Worm (Caenorhabditis elegans) whole organism, L2 larva: ENCODE data around the gene fbxb-41.
A peak's percentile ranks its signal among the peaks of the same experiment; 100 is the strongest.

Experiments
- F13H6.1 ChIP-seq: sonication (generic microtip); optimal IDR thresholded peaks from 2 replicates; lab custom pipeline; 2016; ENCODE audit warnings: missing genetic modification characterization, missing compliant biosample characterization
- R02D3.7 ChIP-seq: fragments of 150-350 bp; optimal IDR thresholded peaks from 2 replicates; lab custom pipeline; 2014; ENCODE audit warnings: missing biosample characterization, missing genetic modification characterization
- Y55F3AM.14 ChIP-seq: fragments of 200-800 bp; sonication (Bioruptor generic); optimal IDR thresholded peaks from 2 replicates; lab custom pipeline; 2018; ENCODE audit warnings: mild to moderate bottlenecking, missing genetic modification characterization, missing compliant biosample characterization
- ZK546.5 ChIP-seq: sonication (generic microtip); optimal IDR thresholded peaks from 2 replicates; lab custom pipeline; 2017; ENCODE audit warnings: missing biosample characterization, missing genetic modification characterization
- aly-2 ChIP-seq: fragments of 150-350 bp; optimal IDR thresholded peaks from 2 replicates; lab custom pipeline; 2014; ENCODE audit warnings: missing biosample characterization, missing genetic modification characterization
- blmp-1 ChIP-seq: sonication (generic microtip); optimal IDR thresholded peaks from 2 replicates; lab custom pipeline; 2017; ENCODE audit warnings: missing genetic modification characterization, mild to moderate bottlenecking, missing compliant biosample characterization, antibody characterized with exemption, moderate library complexity; ENCODE audit not compliant: insufficient read depth
- ceh-82 ChIP-seq: fragments of 150-350 bp; optimal IDR thresholded peaks from 2 replicates; lab custom pipeline; 2014; ENCODE audit warnings: missing biosample characterization, missing genetic modification characterization
- crh-2 ChIP-seq: sonication (generic microtip); optimal IDR thresholded peaks from 2 replicates; lab custom pipeline; 2017; ENCODE audit warnings: missing biosample characterization, missing genetic modification characterization
- egl-27 ChIP-seq: sonication (generic microtip); optimal IDR thresholded peaks from 3 replicates; lab custom pipeline; 2017; ENCODE audit warnings: missing biosample characterization, missing genetic modification reagents, missing genetic modification characterization
- elt-1 ChIP-seq: fragments of 150-350 bp; optimal IDR thresholded peaks from 2 replicates; lab custom pipeline; 2014; ENCODE audit warnings: missing biosample characterization, missing genetic modification characterization
- fos-1 ChIP-seq: fragments of 150-350 bp; optimal IDR thresholded peaks from 2 replicates; lab custom pipeline; 2014; ENCODE audit warnings: missing biosample characterization, missing genetic modification characterization
- lin-13 ChIP-seq: fragments of 150-350 bp; optimal IDR thresholded peaks from 2 replicates; lab custom pipeline; 2014; ENCODE audit warnings: missing biosample characterization, missing genetic modification reagents, missing genetic modification characterization
- lin-39 ChIP-seq: fragments of 150-350 bp; optimal IDR thresholded peaks from 2 replicates; lab custom pipeline; 2014; ENCODE audit warnings: missing biosample characterization, missing genetic modification reagents, missing genetic modification characterization
- lsy-2 ChIP-seq, 2 experiments: fragments of 150-350 bp in 1 of 2; sonication (generic microtip) in 1 of 2; optimal IDR thresholded peaks; 2 replicates each; lab custom pipeline; 2014 to 2017; ENCODE audit warnings: missing biosample characterization in 2 of 2, missing genetic modification characterization in 2 of 2
- mbf-1 ChIP-seq: sonication (generic microtip); optimal IDR thresholded peaks from 2 replicates; lab custom pipeline; 2017; ENCODE audit warnings: missing biosample characterization, missing genetic modification characterization
- mdl-1 ChIP-seq, 2 experiments: fragments of 150-350 bp in 1 of 2; sonication (generic microtip) in 1 of 2; optimal IDR thresholded peaks; 2 replicates each; lab custom pipeline; 2017; ENCODE audit warnings: missing biosample characterization in 2 of 2, missing genetic modification characterization in 2 of 2
- nhr-11 ChIP-seq: fragments of 150-350 bp; optimal IDR thresholded peaks from 2 replicates; lab custom pipeline; 2014; ENCODE audit warnings: missing biosample characterization, missing genetic modification characterization
- nhr-129 ChIP-seq: fragments of 150-350 bp; optimal IDR thresholded peaks from 2 replicates; lab custom pipeline; 2014; ENCODE audit warnings: missing biosample characterization, missing genetic modification characterization
- nhr-21 ChIP-seq: fragments of 150-350 bp; optimal IDR thresholded peaks from 2 replicates; lab custom pipeline; 2014; ENCODE audit warnings: missing biosample characterization, missing genetic modification characterization
- nhr-23 ChIP-seq: fragments of 150-350 bp; optimal IDR thresholded peaks from 2 replicates; lab custom pipeline; 2014; ENCODE audit warnings: missing biosample characterization, missing genetic modification reagents, missing genetic modification characterization
- nhr-25 ChIP-seq: fragments of 150-350 bp; sonication (generic microtip); optimal IDR thresholded peaks from 3 replicates; lab custom pipeline; 2014; ENCODE audit warnings: missing biosample characterization, missing genetic modification characterization
- nhr-77 ChIP-seq: fragments of 150-350 bp; optimal IDR thresholded peaks from 2 replicates; lab custom pipeline; 2014; ENCODE audit warnings: missing biosample characterization, missing genetic modification characterization
- peb-1 ChIP-seq: fragments of 150-350 bp; optimal IDR thresholded peaks from 2 replicates; lab custom pipeline; 2014; ENCODE audit warnings: missing biosample characterization, missing genetic modification characterization
- sma-9 ChIP-seq, 2 experiments: fragments of 150-350 bp in 1 of 2; sonication (generic microtip) in 1 of 2; optimal IDR thresholded peaks; 2 replicates each; lab custom pipeline; 2014 to 2016; ENCODE audit warnings: missing genetic modification characterization in 2 of 2, mild to moderate bottlenecking in 1 of 2, missing biosample characterization in 1 of 2, missing compliant biosample characterization in 1 of 2, missing genetic modification reagents in 1 of 2, moderate library complexity in 1 of 2
- snpc-4 ChIP-seq: fragments of 150-350 bp; optimal IDR thresholded peaks from 2 replicates; lab custom pipeline; 2014; ENCODE audit warnings: missing biosample characterization, missing genetic modification characterization
- unc-55 ChIP-seq: fragments of 150-350 bp; sonication (generic microtip); optimal IDR thresholded peaks from 3 replicates; lab custom pipeline; 2014; ENCODE audit warnings: missing biosample characterization, missing genetic modification reagents, missing genetic modification characterization
- ztf-1 ChIP-seq: fragments of 200-800 bp; sonication (Bioruptor generic); conservative IDR thresholded peaks from 2 replicates; pipeline ENCODE4 v1.3.6; 2022; ENCODE audit warnings: missing genetic modification characterization, missing compliant biosample characterization
- ztf-11 ChIP-seq: sonication (generic microtip); optimal IDR thresholded peaks from 2 replicates; lab custom pipeline; 2017; ENCODE audit warnings: missing biosample characterization, missing genetic modification characterization
- ztf-4 ChIP-seq: fragments of 150-350 bp; optimal IDR thresholded peaks from 2 replicates; lab custom pipeline; 2014; ENCODE audit warnings: missing biosample characterization, missing genetic modification characterization

Gene fbxb-41

ce11 chrII:1042227-1042626 lies at the start of gene fbxb-41:
TSS of gene fbxb-41 (minus strand) at chrII:1042327.
- no peak for TF ChIP-seq nhr-21 (tag; lab: Kevin White, UChicago)
- no peak for TF ChIP-seq nhr-11 (tag; lab: Kevin White, UChicago)
- no peak for TF ChIP-seq sma-9 (GFP tag; optimal IDR thresholded peaks at IDR 0.05; lab: Kevin White, UChicago)
- no peak for TF ChIP-seq sma-9 (tag; optimal IDR thresholded peaks at IDR 0.05; lab: Kevin White, UChicago)
- no peak for TF ChIP-seq fos-1 (tag; lab: Kevin White, UChicago)
- TF ChIP-seq ceh-82 (tag; lab: Kevin White, UChicago), result no peak
- no peak for TF ChIP-seq blmp-1 (tag; lab: Kevin White, UChicago)
- TF ChIP-seq mdl-1 (tag; optimal IDR thresholded peaks at IDR 0.05; lab: Kevin White, UChicago), result no peak
- TF ChIP-seq crh-2 (tag; lab: Kevin White, UChicago), result no peak
- no peak for TF ChIP-seq nhr-23 (tag; lab: Kevin White, UChicago)
- no peak for TF ChIP-seq nhr-129
- TF ChIP-seq, all 48 proteins: peak for 0

- no peak for TF ChIP-seq Y55F3AM.14 (GFP tag; lab: Kevin White, UChicago)
- TF ChIP-seq, all 48 proteins: peak for 0
These were observed 49.6 kb upstream of the fbxb-41 start, which contains the start of gene snf-3 for ce11 chrII:1091706-1092105. TSS of gene snf-3 (plus strand) at chrII:1092006.

ce11 chrII:1090743-1091142 lies 48.6 kb upstream of the fbxb-41 start:
- TF ChIP-seq snpc-4 (tag; lab: Kevin White, UChicago) (peak; percentile 33), nhr-25 (tag; lab: Kevin White, UChicago) (peak; percentile 59), ztf-1 (no peak), blmp-1 (tag; lab: Kevin White, UChicago) (peak; percentile 0), nhr-129 (peak; percentile 10), F13H6.1 (tag; lab: Kevin White, UChicago) (no peak), lsy-2 (tag; optimal IDR thresholded peaks at IDR 0.05; lab: Kevin White, UChicago) (no peak)
- TF ChIP-seq, all 48 proteins: peak for 4

ce11 chrII:1088527-1089230 lies 46.6 kb upstream of the fbxb-41 start:
- TF ChIP-seq ceh-82 (tag; lab: Kevin White, UChicago), result no peak
- no peak for TF ChIP-seq peb-1 (tag; lab: Kevin White, UChicago)
- no peak for TF ChIP-seq ztf-1
- no peak for TF ChIP-seq sma-9 (GFP tag; optimal IDR thresholded peaks at IDR 0.05; lab: Kevin White, UChicago)
- no peak for TF ChIP-seq sma-9 (tag; optimal IDR thresholded peaks at IDR 0.05; lab: Kevin White, UChicago)
- TF ChIP-seq nhr-77, result no peak
- TF ChIP-seq lin-39, result no peak
- peak; percentile 67 for TF ChIP-seq nhr-25 (tag; lab: Kevin White, UChicago)
- TF ChIP-seq blmp-1 (tag; lab: Kevin White, UChicago), result peak; percentile 51
- peak; percentile 2 for TF ChIP-seq F13H6.1 (tag; lab: Kevin White, UChicago)
- no peak for TF ChIP-seq R02D3.7 (tag; lab: Kevin White, UChicago)
- no peak for TF ChIP-seq unc-55
- no peak for TF ChIP-seq snpc-4 (tag; lab: Kevin White, UChicago)
- TF ChIP-seq elt-1 (tag; lab: Kevin White, UChicago), result no peak
- TF ChIP-seq mbf-1 (tag; lab: Kevin White, UChicago), result no peak

- TF ChIP-seq nhr-25 (tag; lab: Kevin White, UChicago), result peak; percentile 26
- no peak for TF ChIP-seq ZK546.5 (tag; lab: Kevin White, UChicago)
- TF ChIP-seq aly-2 (tag; lab: Kevin White, UChicago), result no peak
- no peak for TF ChIP-seq snpc-4 (tag; lab: Kevin White, UChicago)
- no peak for TF ChIP-seq R02D3.7 (tag; lab: Kevin White, UChicago)
- peak; percentile 3 for TF ChIP-seq sma-9 (GFP tag; optimal IDR thresholded peaks at IDR 0.05; lab: Kevin White, UChicago)
- TF ChIP-seq sma-9 (tag; optimal IDR thresholded peaks at IDR 0.05; lab: Kevin White, UChicago), result no peak
- peak in 1 of 2 experiments; percentile 11 for TF ChIP-seq mdl-1 (tag; optimal IDR thresholded peaks at IDR 0.05; lab: Kevin White, UChicago)
- TF ChIP-seq lin-13 (GFP tag; lab: Kevin White, UChicago), result no peak
These were observed 44.4 kb upstream of the fbxb-41 start for ce11 chrII:1086479-1086878.

- TF ChIP-seq nhr-23 (tag; lab: Kevin White, UChicago) (no peak), egl-27 (tag; lab: Kevin White, UChicago) (no peak), ztf-11 (tag; lab: Kevin White, UChicago) (no peak), F13H6.1 (tag; lab: Kevin White, UChicago) (no peak), ztf-4 (no peak), nhr-77 (no peak)
These were observed 43.4 kb upstream of the fbxb-41 start for ce11 chrII:1085546-1085945.
